Fruit fly (Drosophila melanogaster) S2 (cell line): ENCODE measurements around the gene Surf1.

Experiments used
- CG8478 ChIP-seq: fragments of >200 bp; optimal IDR thresholded peaks from 2 replicates; lab custom pipeline; 2018
- CTCF ChIP-seq, 2 experiments: fragments of >200 bp; optimal IDR thresholded peaks; 2 replicates each; lab custom pipeline; 2018

DNA sequence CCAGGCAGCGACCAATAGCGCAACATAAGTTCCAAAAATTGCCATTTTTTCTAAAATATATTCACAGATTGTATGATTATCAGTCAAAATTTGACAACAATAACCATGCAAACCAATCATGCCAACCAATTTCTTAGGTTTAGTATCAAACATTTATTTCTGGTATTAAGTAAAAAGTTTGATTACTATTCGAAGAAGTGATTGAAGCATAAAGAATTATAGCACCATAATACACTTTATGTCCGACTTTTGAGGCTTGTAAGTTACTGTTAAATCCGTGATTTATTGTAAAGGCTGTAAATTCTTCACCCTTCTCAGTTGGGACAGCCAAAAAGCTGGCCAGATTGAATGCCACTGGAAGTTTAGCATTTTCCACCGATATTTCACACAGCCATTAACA, 26.3 kb upstream of the Surf1 start, which contains the start of gene CG45413:
- TF ChIP-seq CG8478 (lab: Kevin White, UChicago) (no peak), CTCF (optimal IDR thresholded peaks at IDR 0.05; lab: Kevin White, UChicago) (no peak)
